Worm (Caenorhabditis elegans): Measurements from ENCODE around the gene C16B8.4.

The C16B8.4 gene

DNA sequence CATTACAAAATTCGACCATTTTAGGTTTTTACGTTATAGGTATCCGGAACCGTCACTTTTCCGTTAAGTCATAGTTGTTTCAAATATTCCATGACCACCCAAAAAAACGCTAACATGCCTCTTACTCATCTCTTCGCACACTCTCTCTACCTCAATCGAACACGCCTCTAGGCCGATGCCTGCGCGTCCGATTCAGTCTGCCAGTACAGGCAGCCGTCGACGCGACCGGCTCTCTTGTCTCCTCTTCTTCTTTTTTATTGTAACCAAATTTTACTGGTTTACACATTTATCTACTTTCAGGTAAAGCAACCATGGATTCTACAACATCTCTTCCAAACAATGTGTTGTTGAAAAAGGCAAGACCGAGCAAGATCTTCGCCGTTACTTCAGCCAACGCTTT lies 38.5 kb upstream of the C16B8.4 start, which contains the start of gene mop-25.1:
Gene mop-25.1 (plus strand): TSS at position 301 of the 400 bp plus-strand sequence.
- no peak for TF ChIP-seq ztf-11 (tag; optimal IDR thresholded peaks at IDR 0.05)
- no peak for TF ChIP-seq mls-2 (tag; optimal IDR thresholded peaks at IDR 0.05)
- no peak for TF ChIP-seq elt-1 (tag; optimal IDR thresholded peaks at IDR 0.05; ENCODE audit: borderline replicate concordance, insufficient read depth)
- no peak for TF ChIP-seq snpc-4 (tag; optimal IDR thresholded peaks at IDR 0.05)
- no peak for TF ChIP-seq ceh-83 (GFP tag; optimal IDR thresholded peaks at IDR 0.05)
- TF ChIP-seq nhr-28 (tag; optimal IDR thresholded peaks at IDR 0.05) = no peak
- no peak for TF ChIP-seq bed-3 (GFP tag; optimal IDR thresholded peaks at IDR 0.05)
- TF ChIP-seq lsy-2 (tag; optimal IDR thresholded peaks at IDR 0.05) = no peak
- no peak for TF ChIP-seq pha-4 (tag; optimal IDR thresholded peaks at IDR 0.05)
- TF ChIP-seq ces-1 (GFP tag; optimal IDR thresholded peaks at IDR 0.05) = no peak
- no peak for TF ChIP-seq nhr-237 (tag; optimal IDR thresholded peaks at IDR 0.05)

DNA sequence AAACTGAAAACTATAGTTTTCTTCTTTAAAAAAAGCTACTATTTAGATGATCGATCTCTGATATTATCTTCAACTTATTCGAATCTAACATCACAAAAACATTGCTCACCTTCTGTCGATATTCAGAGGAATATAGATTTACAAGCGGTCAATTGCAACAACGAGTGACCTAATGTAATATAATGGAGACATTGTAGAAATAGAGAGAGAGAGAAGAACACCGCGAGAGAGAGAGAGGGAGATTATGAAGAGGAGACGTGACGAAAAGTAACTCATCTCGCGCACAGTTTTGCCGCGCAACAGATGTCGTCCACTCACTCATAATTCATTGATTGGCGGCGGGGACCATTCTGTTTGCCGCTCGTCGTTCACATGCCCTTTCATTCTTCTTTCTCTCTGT lies 36.9 kb upstream of the C16B8.4 start:
- TF ChIP-seq nhr-76 (tag; optimal IDR thresholded peaks at IDR 0.05) (no peak), lsy-2 (tag; optimal IDR thresholded peaks at IDR 0.05) (no peak), ceh-43 (GFP tag; optimal IDR thresholded peaks at IDR 0.05) (no peak), ceh-83 (GFP tag; optimal IDR thresholded peaks at IDR 0.05) (no peak), mab-5 (tag; optimal IDR thresholded peaks at IDR 0.05) (no peak), lin-32 (GFP tag; optimal IDR thresholded peaks at IDR 0.05) (peak; percentile 46), sptf-1 (tag; optimal IDR thresholded peaks at IDR 0.05) (no peak), blmp-1 (tag; optimal IDR thresholded peaks at IDR 0.05) (no peak), flh-1 (GFP tag; optimal IDR thresholded peaks at IDR 0.05) (no peak), nhr-237 (tag; optimal IDR thresholded peaks at IDR 0.05) (no peak), M03D4.4 (tag; optimal IDR thresholded peaks at IDR 0.05) (no peak), elt-1 (tag; optimal IDR thresholded peaks at IDR 0.05; ENCODE audit: borderline replicate concordance, insufficient read depth) (no peak), mep-1 (tag; optimal IDR thresholded peaks at IDR 0.05) (no peak), ces-1 (GFP tag; optimal IDR thresholded peaks at IDR 0.05) (peak; percentile 65), cnd-1 (tag; optimal IDR thresholded peaks at IDR 0.05) (peak; percentile 35), tbx-8 (GFP tag; optimal IDR thresholded peaks at IDR 0.05) (no peak), pha-4 (tag; optimal IDR thresholded peaks at IDR 0.05) (no peak), unc-39 (tag; optimal IDR thresholded peaks at IDR 0.05) (no peak), unc-120 (tag; optimal IDR thresholded peaks at IDR 0.05; ENCODE audit: poor library complexity, severe bottlenecking) (no peak), lin-13 (tag; optimal IDR thresholded peaks at IDR 0.05) (no peak), hlh-1 (tag; optimal IDR thresholded peaks at IDR 0.05) (peak; percentile 54), nhr-2 (tag; optimal IDR thresholded peaks at IDR 0.05) (peak; percentile 73), ztf-11 (tag; optimal IDR thresholded peaks at IDR 0.05) (no peak), zip-8 (tag; optimal IDR thresholded peaks at IDR 0.05) (no peak), sem-2 (GFP tag; optimal IDR thresholded peaks at IDR 0.05) (no peak), nhr-12 (tag; optimal IDR thresholded peaks at IDR 0.05) (no peak), ceh-39 (tag; optimal IDR thresholded peaks at IDR 0.05) (peak; percentile 27), bed-3 (GFP tag; optimal IDR thresholded peaks at IDR 0.05) (no peak), snpc-4 (tag; optimal IDR thresholded peaks at IDR 0.05) (no peak)

DNA sequence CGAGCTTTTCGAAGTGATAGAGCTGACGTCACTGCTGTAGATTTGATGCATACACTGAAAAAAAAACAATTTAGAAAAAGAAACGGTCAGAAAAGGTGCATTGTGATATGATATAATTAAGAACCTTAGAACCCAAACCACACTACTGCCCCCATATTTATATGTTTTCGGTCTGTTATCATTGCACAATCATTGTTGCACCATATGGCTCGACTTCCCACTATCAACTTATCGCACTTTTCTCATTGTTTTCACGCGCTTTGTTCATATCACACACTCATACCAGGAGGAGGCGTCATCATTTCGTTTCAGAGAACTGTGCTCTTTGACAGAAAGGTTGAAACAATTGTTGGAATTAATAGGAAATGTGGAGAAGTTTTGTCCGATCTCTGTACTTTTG lies 35.5 kb upstream of the C16B8.4 start:
- TF ChIP-seq blmp-1 (tag; optimal IDR thresholded peaks at IDR 0.05) (no peak), snpc-4 (tag; optimal IDR thresholded peaks at IDR 0.05) (no peak), lsy-2 (tag; optimal IDR thresholded peaks at IDR 0.05) (no peak), nhr-76 (tag; optimal IDR thresholded peaks at IDR 0.05) (no peak), bed-3 (GFP tag; optimal IDR thresholded peaks at IDR 0.05) (no peak), nhr-12 (tag; optimal IDR thresholded peaks at IDR 0.05) (no peak), nhr-28 (tag; optimal IDR thresholded peaks at IDR 0.05) (no peak), hlh-1 (tag; optimal IDR thresholded peaks at IDR 0.05) (no peak), ceh-83 (GFP tag; optimal IDR thresholded peaks at IDR 0.05) (no peak), mls-2 (tag; optimal IDR thresholded peaks at IDR 0.05) (no peak)

DNA sequence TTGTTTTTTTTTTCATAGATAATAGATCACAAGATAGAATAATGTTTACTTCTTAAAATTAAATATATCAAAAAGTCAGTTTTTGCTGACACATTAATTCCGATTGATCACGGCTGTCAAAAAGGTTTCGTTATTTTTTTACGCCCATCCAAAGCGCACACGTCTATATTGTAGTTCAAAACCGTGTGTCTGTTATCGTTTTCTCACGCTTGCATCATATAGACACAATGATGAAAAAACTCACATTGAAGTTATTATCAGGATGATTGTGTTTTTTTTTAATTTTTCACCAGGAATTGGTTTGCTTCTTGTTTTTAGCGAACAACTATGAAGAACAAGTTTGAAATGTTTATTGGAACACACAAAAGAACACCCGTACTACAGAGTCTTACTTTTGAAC lies 34.3 kb upstream of the C16B8.4 start:
- TF ChIP-seq elt-1 (tag; optimal IDR thresholded peaks at IDR 0.05; ENCODE audit: borderline replicate concordance, insufficient read depth) = no peak
- no peak for TF ChIP-seq snpc-4 (tag; optimal IDR thresholded peaks at IDR 0.05)
- no peak for TF ChIP-seq tbx-8 (GFP tag; optimal IDR thresholded peaks at IDR 0.05)
- no peak for TF ChIP-seq flh-1 (GFP tag; optimal IDR thresholded peaks at IDR 0.05)
- TF ChIP-seq nhr-2 (tag; optimal IDR thresholded peaks at IDR 0.05) = no peak
- TF ChIP-seq drap-1 (GFP tag; optimal IDR thresholded peaks at IDR 0.05) = no peak
- no peak for TF ChIP-seq sem-2 (GFP tag; optimal IDR thresholded peaks at IDR 0.05)
- no peak for TF ChIP-seq lin-13 (tag; optimal IDR thresholded peaks at IDR 0.05)
- no peak for TF ChIP-seq ces-1 (GFP tag; optimal IDR thresholded peaks at IDR 0.05)
